Fruit fly (Drosophila melanogaster) whole organism: ENCODE results near the gene noc.

Source experiments
- pan ChIP-seq: fragments of >200 bp; optimal IDR thresholded peaks from 2 replicates; lab custom pipeline; 2017
- psq ChIP-seq: fragments of >200 bp; optimal IDR thresholded peaks from 2 replicates; lab custom pipeline; 2017
- usp ChIP-seq: fragments of >200 bp; optimal IDR thresholded peaks from 2 replicates; lab custom pipeline; 2017; ENCODE audit warnings: missing biosample characterization, missing genetic modification characterization, mixed read lengths

- no peak for TF ChIP-seq pan
- no peak for TF ChIP-seq psq (lab: Kevin White, UChicago)
- no peak for TF ChIP-seq usp (GFP tag; lab: Kevin White, UChicago)
These were observed 42.2 kb downstream of the noc start for dm6 chr2L:14532822-14533336.
